Worm (Caenorhabditis elegans) whole organism, L2 larva: ENCODE data around the gene fmo-2.

Experiments used
- C34F6.9 ChIP-seq: fragments of 150-350 bp; optimal IDR thresholded peaks from 2 replicates; lab custom pipeline; 2014; ENCODE audit warnings: missing biosample characterization, missing genetic modification characterization
- F13H6.1 ChIP-seq: sonication (generic microtip); optimal IDR thresholded peaks from 2 replicates; lab custom pipeline; 2016; ENCODE audit warnings: missing genetic modification characterization, missing compliant biosample characterization
- R02D3.7 ChIP-seq: fragments of 150-350 bp; optimal IDR thresholded peaks from 2 replicates; lab custom pipeline; 2014; ENCODE audit warnings: missing biosample characterization, missing genetic modification characterization
- Y55F3AM.14 ChIP-seq: fragments of 200-800 bp; sonication (Bioruptor generic); optimal IDR thresholded peaks from 2 replicates; lab custom pipeline; 2018; ENCODE audit warnings: mild to moderate bottlenecking, missing genetic modification characterization, missing compliant biosample characterization
- alr-1 ChIP-seq: fragments of 150-350 bp; optimal IDR thresholded peaks from 2 replicates; lab custom pipeline; 2014; ENCODE audit warnings: missing biosample characterization, missing genetic modification characterization
- aly-2 ChIP-seq: fragments of 150-350 bp; optimal IDR thresholded peaks from 2 replicates; lab custom pipeline; 2014; ENCODE audit warnings: missing biosample characterization, missing genetic modification characterization
- ama-1 ChIP-seq: fragments of 150-350 bp; optimal IDR thresholded peaks from 2 replicates; lab custom pipeline; 2018; ENCODE audit warnings: inconsistent platforms
- blmp-1 ChIP-seq: sonication (generic microtip); optimal IDR thresholded peaks from 2 replicates; lab custom pipeline; 2017; ENCODE audit warnings: missing genetic modification characterization, mild to moderate bottlenecking, missing compliant biosample characterization, antibody characterized with exemption, moderate library complexity; ENCODE audit not compliant: insufficient read depth
- ceh-16 ChIP-seq: fragments of 150-350 bp; optimal IDR thresholded peaks from 2 replicates; lab custom pipeline; 2014; ENCODE audit warnings: missing biosample characterization, missing genetic modification characterization
- crh-2 ChIP-seq: sonication (generic microtip); optimal IDR thresholded peaks from 2 replicates; lab custom pipeline; 2017; ENCODE audit warnings: missing biosample characterization, missing genetic modification characterization
- dmd-4 ChIP-seq: sonication (generic microtip); optimal IDR thresholded peaks from 2 replicates; lab custom pipeline; 2017; ENCODE audit warnings: missing biosample characterization, missing genetic modification characterization
- egl-27 ChIP-seq: sonication (generic microtip); optimal IDR thresholded peaks from 3 replicates; lab custom pipeline; 2017; ENCODE audit warnings: missing biosample characterization, missing genetic modification reagents, missing genetic modification characterization
- fos-1 ChIP-seq: fragments of 150-350 bp; optimal IDR thresholded peaks from 2 replicates; lab custom pipeline; 2014; ENCODE audit warnings: missing biosample characterization, missing genetic modification characterization
- gmeb-1 ChIP-seq: fragments of 150-350 bp; optimal IDR thresholded peaks from 2 replicates; lab custom pipeline; 2014; ENCODE audit warnings: missing biosample characterization, missing genetic modification characterization
- lin-11 ChIP-seq: fragments of 150-350 bp; sonication (generic microtip); optimal IDR thresholded peaks from 2 replicates; lab custom pipeline; 2014; ENCODE audit warnings: missing biosample characterization, missing genetic modification characterization, inconsistent platforms, mixed read lengths
- lin-39 ChIP-seq: fragments of 150-350 bp; optimal IDR thresholded peaks from 2 replicates; lab custom pipeline; 2014; ENCODE audit warnings: missing biosample characterization, missing genetic modification reagents, missing genetic modification characterization
- lsy-2 ChIP-seq, 2 experiments: fragments of 150-350 bp in 1 of 2; sonication (generic microtip) in 1 of 2; optimal IDR thresholded peaks; 2 replicates each; lab custom pipeline; 2014 to 2017; ENCODE audit warnings: missing biosample characterization in 2 of 2, missing genetic modification characterization in 2 of 2
- mab-5 ChIP-seq: fragments of 150-350 bp; optimal IDR thresholded peaks from 2 replicates; lab custom pipeline; 2014; ENCODE audit warnings: missing biosample characterization, missing genetic modification characterization
- mbf-1 ChIP-seq: sonication (generic microtip); optimal IDR thresholded peaks from 2 replicates; lab custom pipeline; 2017; ENCODE audit warnings: missing biosample characterization, missing genetic modification characterization
- mdl-1 ChIP-seq, 2 experiments: fragments of 150-350 bp in 1 of 2; sonication (generic microtip) in 1 of 2; optimal IDR thresholded peaks; 2 replicates each; lab custom pipeline; 2017; ENCODE audit warnings: missing biosample characterization in 2 of 2, missing genetic modification characterization in 2 of 2
- nhr-10 ChIP-seq: sonication (generic microtip); optimal IDR thresholded peaks from 2 replicates; lab custom pipeline; 2017; ENCODE audit warnings: missing biosample characterization, missing genetic modification characterization
- nhr-11 ChIP-seq: fragments of 150-350 bp; optimal IDR thresholded peaks from 2 replicates; lab custom pipeline; 2014; ENCODE audit warnings: missing biosample characterization, missing genetic modification characterization
- nhr-12 ChIP-seq: fragments of 150-350 bp; optimal IDR thresholded peaks from 2 replicates; lab custom pipeline; 2014; ENCODE audit warnings: missing biosample characterization, missing genetic modification characterization
- nhr-129 ChIP-seq: fragments of 150-350 bp; optimal IDR thresholded peaks from 2 replicates; lab custom pipeline; 2014; ENCODE audit warnings: missing biosample characterization, missing genetic modification characterization
- nhr-21 ChIP-seq: fragments of 150-350 bp; optimal IDR thresholded peaks from 2 replicates; lab custom pipeline; 2014; ENCODE audit warnings: missing biosample characterization, missing genetic modification characterization
- nhr-237 ChIP-seq: fragments of 150-350 bp; optimal IDR thresholded peaks from 2 replicates; lab custom pipeline; 2014; ENCODE audit warnings: missing biosample characterization, missing genetic modification characterization
- nhr-25 ChIP-seq: fragments of 150-350 bp; sonication (generic microtip); optimal IDR thresholded peaks from 3 replicates; lab custom pipeline; 2014; ENCODE audit warnings: missing biosample characterization, missing genetic modification characterization
- nhr-6 ChIP-seq: fragments of 150-350 bp; optimal IDR thresholded peaks from 2 replicates; lab custom pipeline; 2014; ENCODE audit warnings: missing biosample characterization, missing genetic modification characterization
- nhr-77 ChIP-seq: fragments of 150-350 bp; optimal IDR thresholded peaks from 2 replicates; lab custom pipeline; 2014; ENCODE audit warnings: missing biosample characterization, missing genetic modification characterization
- peb-1 ChIP-seq: fragments of 150-350 bp; optimal IDR thresholded peaks from 2 replicates; lab custom pipeline; 2014; ENCODE audit warnings: missing biosample characterization, missing genetic modification characterization
- sem-4 ChIP-seq: fragments of 150-350 bp; optimal IDR thresholded peaks from 2 replicates; lab custom pipeline; 2014; ENCODE audit warnings: missing biosample characterization, missing genetic modification reagents, missing genetic modification characterization
- skn-1 ChIP-seq: sonication (generic microtip); optimal IDR thresholded peaks from 2 replicates; lab custom pipeline; 2017; ENCODE audit warnings: missing biosample characterization, missing genetic modification characterization
- sma-3 ChIP-seq: sonication (generic microtip); optimal IDR thresholded peaks from 2 replicates; lab custom pipeline; 2016; ENCODE audit warnings: missing genetic modification reagents, missing genetic modification characterization, missing compliant biosample characterization
- sma-9 ChIP-seq, 2 experiments: fragments of 150-350 bp in 1 of 2; sonication (generic microtip) in 1 of 2; optimal IDR thresholded peaks; 2 replicates each; lab custom pipeline; 2014 to 2016; ENCODE audit warnings: missing genetic modification characterization in 2 of 2, mild to moderate bottlenecking in 1 of 2, missing biosample characterization in 1 of 2, missing compliant biosample characterization in 1 of 2, missing genetic modification reagents in 1 of 2, moderate library complexity in 1 of 2
- snpc-4 ChIP-seq: fragments of 150-350 bp; optimal IDR thresholded peaks from 2 replicates; lab custom pipeline; 2014; ENCODE audit warnings: missing biosample characterization, missing genetic modification characterization
- unc-55 ChIP-seq: fragments of 150-350 bp; sonication (generic microtip); optimal IDR thresholded peaks from 3 replicates; lab custom pipeline; 2014; ENCODE audit warnings: missing biosample characterization, missing genetic modification reagents, missing genetic modification characterization
- unc-62 ChIP-seq: fragments of 150-350 bp; optimal IDR thresholded peaks from 2 replicates; lab custom pipeline; 2014; ENCODE audit warnings: missing biosample characterization, missing genetic modification reagents, missing genetic modification characterization
- zag-1 ChIP-seq: fragments of 150-350 bp; optimal IDR thresholded peaks from 2 replicates; lab custom pipeline; 2014; ENCODE audit warnings: missing biosample characterization, missing genetic modification characterization
- ztf-4 ChIP-seq: fragments of 150-350 bp; optimal IDR thresholded peaks from 2 replicates; lab custom pipeline; 2014; ENCODE audit warnings: missing biosample characterization, missing genetic modification characterization

The fmo-2 gene

DNA sequence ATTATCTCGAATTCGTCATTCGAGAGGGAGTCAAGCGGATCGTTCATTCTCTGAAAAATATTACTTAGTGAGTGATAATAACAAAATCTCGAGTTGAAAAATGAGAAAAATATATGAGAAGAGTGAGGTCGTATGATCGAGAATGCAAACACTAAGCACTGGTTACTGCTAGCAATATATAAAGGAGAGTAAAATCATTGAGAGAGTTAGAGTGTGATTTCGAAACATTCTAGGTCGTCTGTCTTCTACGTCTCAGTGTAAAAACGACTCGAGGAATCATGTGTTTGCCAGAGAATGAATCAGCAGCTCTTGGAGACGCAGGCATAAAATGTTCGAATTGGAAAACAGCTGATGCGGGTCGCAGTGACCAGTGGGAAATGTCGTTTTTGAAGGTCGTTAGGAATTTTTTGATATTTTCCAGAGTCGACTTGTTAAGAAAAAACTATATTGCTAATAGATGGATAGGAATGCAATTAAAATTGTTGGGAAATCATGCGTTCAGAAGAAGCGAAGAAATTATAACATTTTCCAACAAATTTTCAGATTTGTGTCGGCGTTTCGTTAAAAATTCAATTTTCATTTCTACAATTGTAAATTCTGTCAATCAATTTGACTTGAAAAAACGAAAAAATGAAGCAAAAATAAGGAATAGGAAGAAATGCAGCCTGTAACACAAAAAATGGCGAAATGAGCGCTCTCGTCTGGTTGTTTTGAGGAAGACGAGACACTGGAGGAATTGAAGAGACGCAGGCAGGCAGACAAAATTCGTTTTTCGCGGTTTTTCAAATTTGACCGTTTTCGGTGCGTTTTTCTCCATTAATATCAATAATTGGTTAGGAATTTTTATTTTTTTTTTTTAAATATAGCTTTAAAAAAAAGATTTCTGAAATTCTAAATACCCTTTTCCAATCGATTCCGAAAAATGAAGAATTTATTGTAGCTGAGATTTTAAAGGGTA, 15.0 kb downstream of the fmo-2 start, which contains the start of gene allo-1:
allo-1 (minus strand) TSS at position 51 of the 958 bp plus-strand sequence.
- TF ChIP-seq alr-1 (tag; lab: Kevin White, UChicago) (no peak), nhr-6 (tag; lab: Kevin White, UChicago) (peak; percentile 46), nhr-237 (no peak), sma-3 (GFP tag; lab: Kevin White, UChicago) (peak; percentile 69), egl-27 (tag; lab: Kevin White, UChicago) (no peak), nhr-25 (tag; lab: Kevin White, UChicago) (peak; percentile 79), gmeb-1 (tag; lab: Kevin White, UChicago) (peak; percentile 91), lsy-2 (tag; optimal IDR thresholded peaks at IDR 0.05; lab: Kevin White, UChicago) (peak in 1 of 2 experiments; percentile 75), crh-2 (tag; lab: Kevin White, UChicago) (peak; percentile 68), ztf-4 (tag; lab: Kevin White, UChicago) (peak; percentile 32), sem-4 (peak; percentile 33), F13H6.1 (peak; percentile 79), zag-1 (tag; lab: Kevin White, UChicago) (peak; percentile 14), sma-9 (GFP tag; optimal IDR thresholded peaks at IDR 0.05; lab: Kevin White, UChicago) (peak; percentile 92), sma-9 (tag; optimal IDR thresholded peaks at IDR 0.05; lab: Kevin White, UChicago) (no peak), Y55F3AM.14 (GFP tag; lab: Kevin White, UChicago) (no peak), nhr-11 (tag; lab: Kevin White, UChicago) (no peak), lin-39 (tag; lab: Kevin White, UChicago) (no peak), skn-1 (peak; percentile 3), fos-1 (tag; lab: Kevin White, UChicago) (peak; percentile 95), mdl-1 (tag; optimal IDR thresholded peaks at IDR 0.05; lab: Kevin White, UChicago) (no peak), nhr-21 (tag; lab: Kevin White, UChicago) (peak; percentile 15), nhr-10 (tag; lab: Kevin White, UChicago) (no peak), unc-55 (peak; percentile 55), C34F6.9 (peak; percentile 86), mab-5 (peak; percentile 0), blmp-1 (tag; lab: Kevin White, UChicago) (peak; percentile 43), dmd-4 (no peak), nhr-129 (tag; lab: Kevin White, UChicago) (peak; percentile 96)

DNA sequence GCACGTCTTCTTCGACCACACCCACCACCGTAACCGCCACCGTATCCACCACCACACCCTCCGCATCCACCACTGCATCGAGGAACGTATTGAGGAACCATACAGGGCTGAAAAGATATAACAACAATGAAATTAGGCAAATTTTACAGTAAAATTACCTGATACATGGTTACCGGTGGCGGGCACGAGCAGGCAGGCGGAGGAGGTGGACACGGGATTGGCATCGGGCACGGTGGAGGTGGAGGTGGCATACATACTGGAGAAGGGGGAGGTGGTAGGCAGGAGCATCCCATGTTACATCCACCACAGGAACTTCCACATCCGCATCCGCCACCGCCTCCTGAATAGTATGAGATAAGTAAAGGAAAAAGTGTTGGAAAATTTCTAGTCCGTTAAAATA, 16.2 kb downstream of the fmo-2 start:
- no peak for TF ChIP-seq nhr-77
- no peak for TF ChIP-seq crh-2 (tag; lab: Kevin White, UChicago)
- TF ChIP-seq unc-55, result no peak
- no peak for TF ChIP-seq C34F6.9
- TF ChIP-seq ceh-16 (tag; lab: Kevin White, UChicago), result no peak
- no peak for TF ChIP-seq aly-2 (tag; lab: Kevin White, UChicago)
- TF ChIP-seq unc-62 (GFP tag; lab: Kevin White, UChicago), result no peak
- TF ChIP-seq sma-3 (GFP tag; lab: Kevin White, UChicago), result no peak
- TF ChIP-seq sma-9 (GFP tag; optimal IDR thresholded peaks at IDR 0.05; lab: Kevin White, UChicago), result no peak
- TF ChIP-seq sma-9 (tag; optimal IDR thresholded peaks at IDR 0.05; lab: Kevin White, UChicago), result no peak
- TF ChIP-seq snpc-4, result no peak
- TF ChIP-seq, all 48 proteins: peak for 0

DNA sequence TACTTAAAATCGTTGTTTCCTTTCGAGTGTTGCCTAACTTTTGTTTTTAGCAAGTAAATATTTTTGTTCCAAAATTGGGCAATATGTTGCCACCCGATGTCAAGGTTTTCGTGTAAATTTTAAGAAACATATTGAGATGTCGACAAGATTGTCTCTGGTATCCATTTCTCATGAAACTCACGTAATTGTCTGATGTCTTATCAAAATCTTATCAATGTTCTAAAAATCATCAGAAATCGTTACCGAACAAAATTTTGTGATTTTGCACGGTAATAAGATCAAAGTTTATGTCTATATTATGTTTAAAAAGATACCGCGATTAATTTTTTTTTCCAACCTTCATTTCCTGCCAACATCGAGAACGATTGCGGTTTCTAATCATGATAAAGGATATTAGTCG, 16.7 kb downstream of the fmo-2 start:
- no peak for TF ChIP-seq zag-1 (tag; lab: Kevin White, UChicago)
- no peak for TF ChIP-seq lin-11 (tag; lab: Kevin White, UChicago)
- no peak for TF ChIP-seq R02D3.7 (tag; lab: Kevin White, UChicago)
- no peak for TF ChIP-seq skn-1
- no peak for TF ChIP-seq peb-1 (tag; lab: Kevin White, UChicago)
- no peak for TF ChIP-seq nhr-6 (tag; lab: Kevin White, UChicago)
- no peak for TF ChIP-seq ama-1
- TF ChIP-seq mdl-1 (tag; optimal IDR thresholded peaks at IDR 0.05; lab: Kevin White, UChicago), result no peak
- TF ChIP-seq nhr-12 (tag; lab: Kevin White, UChicago), result no peak
- no peak for TF ChIP-seq dmd-4
- no peak for TF ChIP-seq mbf-1 (tag; lab: Kevin White, UChicago)
